Worm (Caenorhabditis elegans) whole organism, young adult: ENCODE data around the gene ZK930.6.

Experiments
- T26A5.8 ChIP-seq: sonication (generic microtip); optimal IDR thresholded peaks from 2 replicates; lab custom pipeline; 2016; ENCODE audit warnings: missing genetic modification characterization, missing compliant biosample characterization
- sptf-2 ChIP-seq: fragments of 200-800 bp; sonication (Bioruptor generic); optimal IDR thresholded peaks from 2 replicates; lab custom pipeline; 2018; ENCODE audit warnings: mild to moderate bottlenecking, missing genetic modification characterization, missing compliant biosample characterization
- ztf-26 ChIP-seq: sonication (generic microtip); optimal IDR thresholded peaks from 2 replicates; lab custom pipeline; 2017; ENCODE audit warnings: missing genetic modification characterization, missing compliant biosample characterization

The ZK930.6 gene

ce11 chrII:11935266-11935665, 51.5 kb downstream of the ZK930.6 start, which contains the start of gene lin-29:
Gene lin-29 (minus strand): TSS chrII:11935343.
- no peak for TF ChIP-seq T26A5.8 (tag; lab: Kevin White, UChicago)
- no peak for TF ChIP-seq sptf-2 (GFP tag; lab: Kevin White, UChicago)
- TF ChIP-seq ztf-26 (tag; lab: Kevin White, UChicago) = no peak
